Fruit fly (Drosophila melanogaster): ENCODE results near the gene CG3386.

Gene CG3386

dm6 chr3L:642865-643738 is 39.2 kb downstream of the CG3386 start (continued):
- TF ChIP-seq ATbp (GFP tag; optimal IDR thresholded peaks at IDR 0.05) (peak; percentile 26), CG12219 (GFP tag; optimal IDR thresholded peaks at IDR 0.05) (no peak), vvl (GFP tag; IDR thresholded peaks at IDR 0.05) (0 out of 2 replicates have a peak, but pooled peaks have one; percentile 43), D19A (tag; optimal IDR thresholded peaks at IDR 0.05) (no peak), run (tag; optimal IDR thresholded peaks at IDR 0.05) (no peak), fd102C (GFP tag; optimal IDR thresholded peaks at IDR 0.05) (no peak), CG16863 (GFP tag; optimal IDR thresholded peaks at IDR 0.05) (peak; percentile 20), Ssrp (tag; optimal IDR thresholded peaks at IDR 0.05) (no peak)

- TF ChIP-seq ssp (GFP tag; IDR thresholded peaks at IDR 0.05), result 0 out of 2 replicates have a peak, but pooled peaks have one; percentile 22
- TF ChIP-seq CG15601 (tag; optimal IDR thresholded peaks at IDR 0.05), result peak; percentile 49
- TF ChIP-seq slou (GFP tag; optimal IDR thresholded peaks at IDR 0.05), result no peak
- no peak for TF ChIP-seq nau (GFP tag; optimal IDR thresholded peaks at IDR 0.05)
- TF ChIP-seq HLHmδ (GFP tag; optimal IDR thresholded peaks at IDR 0.05), result no peak
- TF ChIP-seq CG12219 (GFP tag; optimal IDR thresholded peaks at IDR 0.05), result no peak
- TF ChIP-seq CG12659 (GFP tag; optimal IDR thresholded peaks at IDR 0.05), result peak; percentile 55
- no peak for TF ChIP-seq fu2 (GFP tag; optimal IDR thresholded peaks at IDR 0.05)
- peak; percentile 8 for TF ChIP-seq CG11723 (GFP tag; optimal IDR thresholded peaks at IDR 0.05)
- no peak for TF ChIP-seq Bgb (GFP tag; IDR thresholded peaks at IDR 0.05; ENCODE audit: partially characterized antibody)
- TF ChIP-seq Adf1 (GFP tag; IDR thresholded peaks at IDR 0.05), result no peak
- no peak for TF ChIP-seq MBD-R2 (GFP tag; IDR thresholded peaks at IDR 0.05)
- peak; percentile 7 for TF ChIP-seq CG4328 (GFP tag; optimal IDR thresholded peaks at IDR 0.05)
- TF ChIP-seq CG30020 (tag; optimal IDR thresholded peaks at IDR 0.05), result peak; percentile 26
- TF ChIP-seq CG5953 (GFP tag; IDR thresholded peaks at IDR 0.05), result no peak
- TF ChIP-seq CG2199 (GFP tag; IDR thresholded peaks at IDR 0.05), result peak; percentile 7; the same call in 1 of the 3 replicates
- peak; percentile 33 for TF ChIP-seq CG9437 (GFP tag; optimal IDR thresholded peaks at IDR 0.05)
- no peak for TF ChIP-seq Dad (GFP tag; optimal IDR thresholded peaks at IDR 0.05)
- TF ChIP-seq Lhr (GFP tag; optimal IDR thresholded peaks at IDR 0.05), result no peak
- no peak for TF ChIP-seq unc-4 (GFP tag; IDR thresholded peaks at IDR 0.05; ENCODE audit: partially characterized antibody)
- TF ChIP-seq cas (GFP tag; IDR thresholded peaks at IDR 0.05), result no peak
- TF ChIP-seq Hr3 (GFP tag; optimal IDR thresholded peaks at IDR 0.05), result peak; percentile 61
- no peak for TF ChIP-seq CG13624 (GFP tag; optimal IDR thresholded peaks at IDR 0.05)
- TF ChIP-seq vnd (GFP tag; IDR thresholded peaks at IDR 0.05; ENCODE audit: partially characterized antibody), result no peak
- TF ChIP-seq CG13296 (GFP tag; optimal IDR thresholded peaks at IDR 0.05), result no peak
- peak; percentile 84 for TF ChIP-seq zf30C (GFP tag; optimal IDR thresholded peaks at IDR 0.05)
- peak; percentile 21 for TF ChIP-seq Nf-YC (tag; optimal IDR thresholded peaks at IDR 0.05)
- peak; percentile 80 for TF ChIP-seq CG18262 (tag; optimal IDR thresholded peaks at IDR 0.05)
- peak; percentile 43 for TF ChIP-seq Chrac-16 (GFP tag; optimal IDR thresholded peaks at IDR 0.05)
- TF ChIP-seq eyg (GFP tag; optimal IDR thresholded peaks at IDR 0.05), result no peak
- TF ChIP-seq CG10543 (GFP tag; optimal IDR thresholded peaks at IDR 0.05), result no peak
- peak; percentile 51 for TF ChIP-seq CG18619 (GFP tag; optimal IDR thresholded peaks at IDR 0.05)
- TF ChIP-seq Sry-β (GFP tag; optimal IDR thresholded peaks at IDR 0.05), result peak; percentile 31
- TF ChIP-seq chm (GFP tag; IDR thresholded peaks at IDR 0.05), result no peak
- TF ChIP-seq shn (GFP tag; optimal IDR thresholded peaks at IDR 0.05), result no peak
- TF ChIP-seq CG3838 (GFP tag; optimal IDR thresholded peaks at IDR 0.05), result no peak
- no peak for TF ChIP-seq nom (GFP tag; optimal IDR thresholded peaks at IDR 0.05)
- TF ChIP-seq knrl (GFP tag; IDR thresholded peaks at IDR 0.05; ENCODE audit: partially characterized antibody), result no peak
- peak; percentile 29 for TF ChIP-seq CG12155 (GFP tag; optimal IDR thresholded peaks at IDR 0.05)
These were observed 40.0 kb downstream of the CG3386 start for dm6 chr3L:642146-642864.
